Worm (Caenorhabditis elegans): ENCODE data around the gene Y6E2A.5.
"Not testable (repeated sequence)": the region's sequence is repeated elsewhere in the genome, so short reads cannot be mapped to it uniquely, and the experiment has no call there.

DNA sequence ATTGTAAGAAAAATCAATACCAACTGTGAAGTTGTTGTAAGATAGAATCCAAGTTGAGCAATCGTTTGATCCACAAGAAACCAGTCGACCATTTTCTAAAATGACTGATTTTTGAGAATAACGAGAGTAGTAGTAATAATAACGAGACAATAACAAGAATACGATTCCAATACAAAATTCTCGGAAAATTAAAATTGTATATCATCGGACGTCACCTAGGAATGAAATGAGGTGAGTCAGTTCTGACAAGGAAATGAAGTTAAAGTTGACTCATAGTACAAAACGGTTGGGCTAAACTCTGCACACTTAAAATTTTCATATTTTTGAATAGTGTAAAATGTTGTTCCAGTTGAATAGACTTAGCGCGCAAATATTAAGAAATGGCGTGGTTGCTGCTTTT lies 25.9 kb upstream of the Y6E2A.5 start, which contains the start of gene str-19:
- not testable (repeated sequence) for TF ChIP-seq ama-1 (optimal IDR thresholded peaks at IDR 0.05); F13C5.2 (tag; optimal IDR thresholded peaks at IDR 0.05); sea-1 (GFP tag; conservative IDR thresholded peaks at IDR 0.05)
